Fruit fly (Drosophila melanogaster) whole organism, wandering third instar larva: ENCODE results near the gene Cp7Fc.

ENCODE experiments used
- CG32264 ChIP-seq: fragments of 200-800 bp; sonication (Bioruptor generic); optimal IDR thresholded peaks from 2 replicates; lab custom pipeline; 2016; ENCODE audit warnings: missing biosample characterization, missing genetic modification characterization
- CG9705 ChIP-seq: fragments of 200-800 bp; sonication (Bioruptor generic); optimal IDR thresholded peaks from 2 replicates; lab custom pipeline; 2018; ENCODE audit warnings: missing biosample characterization, mild to moderate bottlenecking, missing genetic modification characterization
- CrebA ChIP-seq: fragments of 200-800 bp; sonication (Bioruptor generic); optimal IDR thresholded peaks from 2 replicates; lab custom pipeline; 2016; ENCODE audit warnings: missing biosample characterization, mild to moderate bottlenecking, missing genetic modification characterization, borderline replicate concordance
- Dif ChIP-seq: fragments of 200-275, 200-300 bp; sonication (Bioruptor generic); optimal IDR thresholded peaks from 2 replicates; lab custom pipeline; 2018; ENCODE audit warnings: missing biosample characterization, missing genetic modification characterization; ENCODE audit not compliant: partially characterized antibody
- GATAd ChIP-seq: sonication (Bioruptor generic); optimal IDR thresholded peaks from 2 replicates; lab custom pipeline; 2016; ENCODE audit warnings: missing biosample characterization, missing genetic modification characterization
- HLH106 ChIP-seq: fragments of 200-800 bp; optimal IDR thresholded peaks from 3 replicates; lab custom pipeline; 2019; ENCODE audit warnings: missing biosample characterization, mild to moderate bottlenecking, missing genetic modification characterization, moderate library complexity
- Hr78 ChIP-seq: fragments of >200 bp; optimal IDR thresholded peaks from 2 replicates; lab custom pipeline; 2017; ENCODE audit warnings: missing biosample characterization, missing genetic modification characterization
- Hr83 ChIP-seq: fragments of 200-300 bp; sonication (Bioruptor generic); optimal IDR thresholded peaks from 2 replicates; lab custom pipeline; 2016; ENCODE audit warnings: missing biosample characterization, mild to moderate bottlenecking, missing genetic modification characterization, moderate library complexity; ENCODE audit not compliant: poor library complexity, severe bottlenecking
- N ChIP-seq: fragments of >200 bp; optimal IDR thresholded peaks from 2 replicates; lab custom pipeline; 2018; ENCODE audit warnings: missing biosample characterization, missing external identifiers, missing genetic modification characterization
- OdsH ChIP-seq: fragments of 200-800 bp; sonication (Bioruptor generic); optimal IDR thresholded peaks from 2 replicates; lab custom pipeline; 2016; ENCODE audit warnings: missing biosample characterization, mild to moderate bottlenecking, missing genetic modification characterization
- Rel ChIP-seq, 2 experiments: fragments of 200-800 bp; sonication (Bioruptor generic) in 1 of 2; optimal IDR thresholded peaks; 2 replicates in 1 of 2; 3 replicates in 1 of 2; lab custom pipeline; 2016 to 2019; ENCODE audit warnings: mild to moderate bottlenecking in 2 of 2, missing biosample characterization in 2 of 2, missing genetic modification characterization in 2 of 2, moderate library complexity in 1 of 2
- Sp1 ChIP-seq: fragments of 200-800 bp; sonication (Bioruptor generic); optimal IDR thresholded peaks from 3 replicates; lab custom pipeline; 2019; ENCODE audit warnings: missing biosample characterization, mild to moderate bottlenecking, missing genetic modification characterization, moderate library complexity
- br ChIP-seq: fragments of 200-800 bp; sonication (Bioruptor generic); optimal IDR thresholded peaks from 2 replicates; lab custom pipeline; 2016; ENCODE audit warnings: missing biosample characterization, missing genetic modification characterization
- brk ChIP-seq: fragments of 200-800 bp; sonication (Bioruptor generic); optimal IDR thresholded peaks from 2 replicates; lab custom pipeline; 2016; ENCODE audit warnings: missing biosample characterization, mild to moderate bottlenecking, missing genetic modification characterization
- dmrt93B ChIP-seq: fragments of 200-800 bp; sonication (Bioruptor generic); optimal IDR thresholded peaks from 2 replicates; lab custom pipeline; 2018; ENCODE audit warnings: missing biosample characterization, mild to moderate bottlenecking, missing genetic modification characterization
- dsf ChIP-seq: sonication (Bioruptor generic); optimal IDR thresholded peaks from 2 replicates; lab custom pipeline; 2016; ENCODE audit warnings: missing biosample characterization, missing genetic modification characterization, borderline replicate concordance
- ey ChIP-seq: fragments of 200-800 bp; sonication (Bioruptor generic); optimal IDR thresholded peaks from 2 replicates; lab custom pipeline; 2016; ENCODE audit warnings: missing biosample characterization, missing genetic modification characterization
- h ChIP-seq: fragments of 200-800 bp; sonication (Bioruptor generic); optimal IDR thresholded peaks from 3 replicates; lab custom pipeline; 2016; ENCODE audit warnings: missing biosample characterization, mild to moderate bottlenecking, missing genetic modification characterization
- jim ChIP-seq: fragments of 175-275, 200-325 bp; sonication (Bioruptor generic); optimal IDR thresholded peaks from 2 replicates; lab custom pipeline; 2016; ENCODE audit warnings: missing biosample characterization, mild to moderate bottlenecking, missing genetic modification characterization
- lola ChIP-seq: fragments of >200 bp; optimal IDR thresholded peaks from 2 replicates; lab custom pipeline; 2017; ENCODE audit warnings: missing biosample characterization, missing genetic modification characterization
- pan ChIP-seq: fragments of >200 bp; optimal IDR thresholded peaks from 2 replicates; lab custom pipeline; 2017
- psq ChIP-seq: fragments of 200-800 bp; sonication (Bioruptor generic); optimal IDR thresholded peaks from 3 replicates; lab custom pipeline; 2017; ENCODE audit warnings: missing biosample characterization, mild to moderate bottlenecking, missing genetic modification characterization, moderate library complexity
- rgr ChIP-seq: fragments of 200-800 bp; sonication (Bioruptor generic); optimal IDR thresholded peaks from 3 replicates; lab custom pipeline; 2016; ENCODE audit warnings: missing biosample characterization, mild to moderate bottlenecking, missing genetic modification characterization
- sv ChIP-seq: fragments of 200-800 bp; sonication (Bioruptor generic); optimal IDR thresholded peaks from 3 replicates; lab custom pipeline; 2016; ENCODE audit warnings: missing biosample characterization, missing genetic modification characterization
- tai ChIP-seq: sonication (Bioruptor generic); optimal IDR thresholded peaks from 2 replicates; lab custom pipeline; 2016; ENCODE audit warnings: missing biosample characterization, missing genetic modification characterization
- usp ChIP-seq: fragments of >200 bp; optimal IDR thresholded peaks from 2 replicates; lab custom pipeline; 2017; ENCODE audit warnings: missing biosample characterization, missing genetic modification characterization

Gene Cp7Fc

DNA sequence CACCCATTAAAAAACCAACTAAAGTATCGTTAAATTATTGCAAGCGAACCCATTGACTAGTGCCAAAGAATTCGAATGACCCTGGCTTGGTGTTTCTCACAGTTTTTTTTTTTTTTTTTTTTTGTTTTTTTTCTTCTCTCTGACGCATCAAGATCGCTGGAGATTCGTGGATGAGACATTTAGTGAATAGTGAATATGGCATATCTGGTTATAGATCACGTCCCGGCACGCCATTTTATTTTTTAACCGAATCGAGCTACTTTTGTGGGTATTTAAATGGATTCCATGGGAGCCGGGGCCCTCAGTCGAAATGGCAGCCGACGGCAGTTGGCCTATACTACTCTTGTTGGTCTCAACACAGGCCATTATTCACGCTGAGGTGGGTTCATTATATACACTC lies at the start of gene Cp7Fc:
Gene Cp7Fc, plus strand, starts transcription at position 301 of the 400 bp plus-strand sequence.
- no peak for TF ChIP-seq Sp1 (GFP tag; lab: Kevin White, UChicago)
- no peak for TF ChIP-seq usp
- TF ChIP-seq jim: no peak
- no peak for TF ChIP-seq CrebA (GFP tag; lab: Kevin White, UChicago)
- no peak for TF ChIP-seq dmrt93B (GFP tag; lab: Kevin White, UChicago)
- TF ChIP-seq N (GFP tag; lab: Kevin White, UChicago): no peak
- no peak for TF ChIP-seq ey (GFP tag; lab: Kevin White, UChicago)
- TF ChIP-seq tai (GFP tag; lab: Kevin White, UChicago): no peak
- TF ChIP-seq GATAd (GFP tag; lab: Kevin White, UChicago): no peak
- TF ChIP-seq Hr78 (GFP tag; lab: Kevin White, UChicago): no peak
- no peak for TF ChIP-seq CG32264 (GFP tag; lab: Kevin White, UChicago)
- no peak for TF ChIP-seq CG9705

- TF ChIP-seq rgr (no peak), Hr83 (GFP tag; lab: Kevin White, UChicago) (no peak), pan (lab: Kevin White, UChicago) (no peak), tai (GFP tag; lab: Kevin White, UChicago) (no peak), h (GFP tag; lab: Kevin White, UChicago) (no peak), Hr78 (GFP tag; lab: Kevin White, UChicago) (no peak), ey (GFP tag; lab: Kevin White, UChicago) (no peak), OdsH (GFP tag; lab: Kevin White, UChicago) (no peak), sv (GFP tag; lab: Kevin White, UChicago) (no peak), usp (no peak), Dif (GFP tag; lab: Kevin White, UChicago) (no peak), CrebA (GFP tag; lab: Kevin White, UChicago) (no peak), jim (no peak), br (GFP tag; lab: Kevin White, UChicago) (no peak), brk (GFP tag; lab: Kevin White, UChicago) (no peak), dmrt93B (GFP tag; lab: Kevin White, UChicago) (no peak), HLH106 (tag; lab: Kevin White, UChicago) (no peak)
Measured at dm6 chrX:8433709-8434108, 43.2 kb upstream of the Cp7Fc start, which contains the start of gene CG32712. TSS of gene CG32712 (minus strand) at chrX:8433809.

dm6 chrX:8436656-8437284 lies 40.1 kb upstream of the Cp7Fc start, which contains the start of gene CG1440:
TSS of gene CG1440 (plus strand) at chrX:8437057.
- TF ChIP-seq sv (GFP tag; lab: Kevin White, UChicago) (peak; percentile 6), dsf (no peak), psq (no peak), CG9705 (peak; percentile 20), Hr78 (GFP tag; lab: Kevin White, UChicago) (no peak), rgr (no peak), usp (no peak), ey (GFP tag; lab: Kevin White, UChicago) (no peak), OdsH (GFP tag; lab: Kevin White, UChicago) (no peak)
- TF ChIP-seq, all 38 proteins: peak for 2

dm6 chrX:8437285-8438110 lies 39.4 kb upstream of the Cp7Fc start, which contains the start of gene Miga:
TSS of gene Miga (minus strand) at chrX:8437820.
- TF ChIP-seq rgr: no peak
- no peak for TF ChIP-seq jim
- peak; percentile 84 for TF ChIP-seq psq
- no peak for TF ChIP-seq OdsH (GFP tag; lab: Kevin White, UChicago)

DNA sequence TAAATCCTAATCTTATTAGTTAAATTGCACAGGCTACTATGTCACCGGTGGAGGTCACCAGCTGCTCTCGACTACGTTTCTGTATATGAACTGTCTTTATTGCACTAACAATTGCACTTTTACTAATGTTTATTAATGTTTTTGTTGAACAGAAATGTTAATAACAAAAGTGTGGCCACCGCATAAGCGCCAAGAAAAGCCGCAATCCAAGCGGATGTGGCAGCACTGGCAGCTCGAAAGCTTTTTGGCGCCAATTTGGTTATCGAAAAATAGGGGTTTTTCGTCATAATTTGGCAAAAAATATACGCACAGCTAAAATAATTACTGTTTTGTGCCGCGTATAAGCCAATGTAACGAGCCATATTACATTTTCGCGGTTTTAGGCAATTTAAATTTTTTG lies 34.8 kb upstream of the Cp7Fc start, which contains the start of gene CG12123:
Gene CG12123, minus strand, starts transcription at position 188 of the 400 bp plus-strand sequence.
- TF ChIP-seq N (GFP tag; lab: Kevin White, UChicago): no peak
- no peak for TF ChIP-seq Rel (GFP tag; optimal IDR thresholded peaks at IDR 0.05; lab: Kevin White, UChicago)
- peak; percentile 7 for TF ChIP-seq Rel (tag; optimal IDR thresholded peaks at IDR 0.05; lab: Kevin White, UChicago)
- no peak for TF ChIP-seq lola (GFP tag; lab: Kevin White, UChicago)
